Fruit fly (Drosophila melanogaster) whole organism, embryonic: ENCODE results near the gene PIG-C.
A peak's percentile ranks its signal among the peaks of the same experiment; 100 is the strongest.

Experiments
- Asciz ChIP-seq: fragments of 200-800 bp; sonication (Bioruptor generic); optimal IDR thresholded peaks from 2 replicates; lab custom pipeline; 2017; ENCODE audit warnings: missing biosample characterization, mild to moderate bottlenecking, missing genetic modification characterization, missing genetic modification reagents
- B-H1 ChIP-seq: fragments of 200-800 bp; sonication (Bioruptor generic); IDR thresholded peaks from 3 replicates; pipeline ENCODE4 v1.3.6; 2022; ENCODE audit warnings: missing biosample characterization, missing genetic modification characterization
- Bdp1 ChIP-seq: fragments of 200-800 bp; sonication (Bioruptor generic); optimal IDR thresholded peaks from 3 replicates; lab custom pipeline; 2016; ENCODE audit warnings: missing biosample characterization, missing genetic modification characterization
- CG10431 ChIP-seq: fragments of 200-800 bp; sonication (Bioruptor generic); optimal IDR thresholded peaks from 3 replicates; lab custom pipeline; 2018; ENCODE audit warnings: missing biosample characterization, mild to moderate bottlenecking, missing genetic modification characterization
- CG12659 ChIP-seq: fragments of 200-800 bp; sonication (Bioruptor generic); optimal IDR thresholded peaks from 3 replicates; lab custom pipeline; 2017; ENCODE audit warnings: mild to moderate bottlenecking, missing biosample characterization, missing genetic modification reagents, missing genetic modification characterization
- CG14050 ChIP-seq: fragments of 200-800 bp; sonication (Bioruptor generic); IDR thresholded peaks from 3 replicates; pipeline ENCODE4 v1.3.6; 2022; ENCODE audit warnings: missing biosample characterization, missing genetic modification characterization
- CG1529 ChIP-seq: fragments of 200-800 bp; sonication (Bioruptor generic); optimal IDR thresholded peaks from 3 replicates; lab custom pipeline; 2018; ENCODE audit warnings: missing biosample characterization, missing genetic modification characterization
- CG2129 ChIP-seq: fragments of 200-800 bp; sonication (Bioruptor generic); IDR thresholded peaks from 2 replicates; pipeline ENCODE4 v1.3.6; 2022; ENCODE audit warnings: missing biosample characterization, missing genetic modification characterization; ENCODE audit not compliant: partially characterized antibody
- CG2199 ChIP-seq: fragments of 200-800 bp; sonication (Bioruptor generic); IDR thresholded peaks from 3 replicates; pipeline ENCODE4 v1.3.6; 2022; ENCODE audit warnings: missing biosample characterization, missing genetic modification characterization
- CG31388 ChIP-seq: fragments of 200-800 bp; sonication (Bioruptor generic); optimal IDR thresholded peaks from 2 replicates; lab custom pipeline; 2016; ENCODE audit warnings: missing biosample characterization, missing genetic modification characterization
- CG3838 ChIP-seq: fragments of 200-800 bp; sonication (Bioruptor generic); optimal IDR thresholded peaks from 3 replicates; lab custom pipeline; 2016; ENCODE audit warnings: missing biosample characterization, missing genetic modification characterization
- CG3847 ChIP-seq: fragments of 200-800 bp; sonication (Bioruptor generic); IDR thresholded peaks from 2 replicates; pipeline ENCODE4 v1.3.6; 2022; ENCODE audit warnings: missing biosample characterization, missing genetic modification characterization
- CG4617 ChIP-seq: fragments of 200-800 bp; sonication (Bioruptor generic); optimal IDR thresholded peaks from 3 replicates; lab custom pipeline; 2016; ENCODE audit warnings: missing biosample characterization, missing genetic modification characterization, borderline replicate concordance
- CG6272 ChIP-seq: fragments of 200-800 bp; sonication (Bioruptor generic); IDR thresholded peaks from 2 replicates; pipeline ENCODE4 v1.3.6; 2022; ENCODE audit warnings: missing biosample characterization, missing genetic modification characterization
- CG7963 ChIP-seq: fragments of 200-800 bp; sonication (Bioruptor generic); IDR thresholded peaks from 3 replicates; pipeline ENCODE4 v1.3.6; 2022; ENCODE audit warnings: missing biosample characterization, missing genetic modification characterization; ENCODE audit not compliant: partially characterized antibody
- CG8924 ChIP-seq: fragments of 200-800 bp; optimal IDR thresholded peaks from 3 replicates; lab custom pipeline; 2019; ENCODE audit warnings: missing biosample characterization, mild to moderate bottlenecking, missing genetic modification characterization, moderate library complexity
- Dbx ChIP-seq: fragments of 200-800 bp; sonication (Bioruptor generic); IDR thresholded peaks from 3 replicates; pipeline ENCODE4 v1.3.6; 2022; ENCODE audit warnings: missing biosample characterization, missing genetic modification characterization
- Deaf1 ChIP-seq: fragments of 200-800 bp; optimal IDR thresholded peaks from 3 replicates; lab custom pipeline; 2019; ENCODE audit warnings: missing biosample characterization, mild to moderate bottlenecking, missing genetic modification characterization, moderate library complexity
- Dref ChIP-seq: fragments of 200-800 bp; sonication (Bioruptor generic); IDR thresholded peaks from 2 replicates; pipeline ENCODE4 v1.3.6; 2022; ENCODE audit warnings: missing biosample characterization, missing genetic modification characterization
- Drgx ChIP-seq: fragments of 200-800 bp; sonication (Bioruptor generic); IDR thresholded peaks from 2 replicates; pipeline ENCODE4 v1.3.6; 2022; ENCODE audit warnings: missing biosample characterization, missing genetic modification characterization
- Fer2 ChIP-seq: fragments of 200-800 bp; sonication (Bioruptor generic); optimal IDR thresholded peaks from 2 replicates; lab custom pipeline; 2018; ENCODE audit warnings: missing biosample characterization, mild to moderate bottlenecking, missing genetic modification characterization, moderate library complexity
- HLH54F ChIP-seq: fragments of 200-800 bp; sonication (Bioruptor generic); optimal IDR thresholded peaks from 3 replicates; lab custom pipeline; 2016; ENCODE audit warnings: missing biosample characterization, missing genetic modification characterization
- Hey ChIP-seq: fragments of 200-800 bp; sonication (Bioruptor generic); optimal IDR thresholded peaks from 3 replicates; lab custom pipeline; 2018; ENCODE audit warnings: missing biosample characterization, mild to moderate bottlenecking, missing genetic modification characterization
- Hmr ChIP-seq: fragments of 200-800 bp; sonication (Bioruptor generic); optimal IDR thresholded peaks from 3 replicates; lab custom pipeline; 2017; ENCODE audit warnings: mild to moderate bottlenecking, missing biosample characterization, missing genetic modification reagents, missing genetic modification characterization
- Hr39 ChIP-seq: fragments of >200 bp; optimal IDR thresholded peaks from 2 replicates; lab custom pipeline; 2017
- Lim3 ChIP-seq: fragments of 200-800 bp; sonication (Bioruptor generic); IDR thresholded peaks from 2 replicates; pipeline ENCODE4 v1.3.6; 2022; ENCODE audit warnings: missing biosample characterization, missing genetic modification characterization
- Lpt ChIP-seq: fragments of >200 bp; optimal IDR thresholded peaks from 2 replicates; lab custom pipeline; 2018; ENCODE audit warnings: missing biosample characterization, missing genetic modification characterization
- Med ChIP-seq: fragments of 200-800 bp; sonication (Bioruptor generic); peaks from one replicate; lab custom pipeline; 2016; ENCODE audit warnings: missing biosample characterization, missing genetic modification characterization, mild to moderate bottlenecking, inconsistent platforms, moderate library complexity
- Meics ChIP-seq: fragments of 200-800 bp; sonication (Bioruptor generic); optimal IDR thresholded peaks from 2 replicates; lab custom pipeline; 2017; ENCODE audit warnings: missing biosample characterization, mild to moderate bottlenecking, missing genetic modification characterization
- Mes4 ChIP-seq: fragments of 200-800 bp; sonication (Bioruptor generic); optimal IDR thresholded peaks from 2 replicates; lab custom pipeline; 2016; ENCODE audit warnings: missing biosample characterization, missing genetic modification characterization
- Nf-YA ChIP-seq: fragments of 200-800 bp; sonication (Bioruptor generic); IDR thresholded peaks from 2 replicates; pipeline ENCODE4 v1.3.6; 2022; ENCODE audit warnings: missing biosample characterization, missing genetic modification characterization
- Rfx ChIP-seq: fragments of 200-800 bp; sonication (Bioruptor generic); IDR thresholded peaks from 2 replicates; pipeline ENCODE4 v1.3.6; 2022; ENCODE audit warnings: missing biosample characterization, missing genetic modification characterization
- Sin3A ChIP-seq: fragments of >200 bp; optimal IDR thresholded peaks from 2 replicates; lab custom pipeline; 2018
- Ssrp ChIP-seq: fragments of 200-800 bp; sonication (Bioruptor generic); optimal IDR thresholded peaks from 2 replicates; lab custom pipeline; 2018; ENCODE audit warnings: missing biosample characterization, mild to moderate bottlenecking, missing genetic modification characterization, moderate library complexity
- Stat92E ChIP-seq, 3 experiments: fragments of >200 bp in 2 of 3; fragments of 200-800 bp in 1 of 3; sonication (Bioruptor generic) in 1 of 3; optimal IDR thresholded peaks; 2 replicates each; lab custom pipeline; 2017 to 2019; ENCODE audit warnings: missing biosample characterization in 3 of 3, missing genetic modification characterization in 3 of 3, mild to moderate bottlenecking in 1 of 3, moderate library complexity in 1 of 3
- az2 ChIP-seq: fragments of 200-800 bp; sonication (Bioruptor generic); optimal IDR thresholded peaks from 3 replicates; lab custom pipeline; 2016; ENCODE audit warnings: missing biosample characterization, missing genetic modification characterization
- cas ChIP-seq: fragments of 200-800 bp; sonication (Bioruptor generic); IDR thresholded peaks from 2 replicates; pipeline ENCODE4 v1.3.6; 2022; ENCODE audit warnings: missing biosample characterization, missing genetic modification characterization
- emc ChIP-seq: fragments of 200-800 bp; sonication (Bioruptor generic); optimal IDR thresholded peaks from 2 replicates; lab custom pipeline; 2016; ENCODE audit warnings: missing biosample characterization, missing genetic modification characterization
- gt ChIP-seq: fragments of 200-800 bp; sonication (Bioruptor generic); IDR thresholded peaks from 2 replicates; pipeline ENCODE4 v1.3.6; 2022; ENCODE audit warnings: missing biosample characterization, missing genetic modification characterization
- hkb ChIP-seq, 2 experiments: fragments of 200-800 bp in 1 of 2; fragments of >200 bp in 1 of 2; sonication (Bioruptor generic) in 1 of 2; IDR thresholded peaks in 1 of 2; optimal IDR thresholded peaks in 1 of 2; 2 replicates each; pipeline versions ENCODE4 v1.3.6 to Lab custom; 2017 to 2022; ENCODE audit warnings: missing biosample characterization in 1 of 2, missing genetic modification characterization in 1 of 2
- insv ChIP-seq, 2 experiments: fragments of 200-800 bp; sonication (Bioruptor generic); optimal IDR thresholded peaks; 3 replicates each; lab custom pipeline; 2016 to 2018; ENCODE audit warnings: missing biosample characterization in 2 of 2, missing genetic modification characterization in 2 of 2
- knrl ChIP-seq: fragments of 200-800 bp; sonication (Bioruptor generic); IDR thresholded peaks from 3 replicates; pipeline ENCODE4 v1.3.6; 2022; ENCODE audit warnings: missing biosample characterization, missing genetic modification characterization; ENCODE audit not compliant: partially characterized antibody
- nau ChIP-seq: fragments of 200-800 bp; sonication (Bioruptor generic); optimal IDR thresholded peaks from 3 replicates; lab custom pipeline; 2017; ENCODE audit warnings: missing biosample characterization, mild to moderate bottlenecking, missing genetic modification characterization, missing genetic modification reagents
- nerfin-1 ChIP-seq: fragments of 200-800 bp; sonication (Bioruptor generic); optimal IDR thresholded peaks from 3 replicates; lab custom pipeline; 2019; ENCODE audit warnings: missing biosample characterization, mild to moderate bottlenecking, missing genetic modification characterization, moderate library complexity
- pho ChIP-seq: fragments of 200-800 bp; sonication (Bioruptor generic); optimal IDR thresholded peaks from 2 replicates; lab custom pipeline; 2016; ENCODE audit warnings: missing biosample characterization, missing genetic modification characterization
- psq ChIP-seq: fragments of 200-800 bp; sonication (Bioruptor generic); optimal IDR thresholded peaks from 2 replicates; lab custom pipeline; 2017; ENCODE audit warnings: missing biosample characterization, missing genetic modification characterization
- salm ChIP-seq: fragments of 200-800 bp; sonication (Bioruptor generic); optimal IDR thresholded peaks from 2 replicates; lab custom pipeline; 2018; ENCODE audit warnings: missing biosample characterization, mild to moderate bottlenecking, missing genetic modification characterization
- stwl ChIP-seq: fragments of 200-800 bp; sonication (Bioruptor generic); optimal IDR thresholded peaks from 3 replicates; lab custom pipeline; 2018; ENCODE audit warnings: missing biosample characterization, mild to moderate bottlenecking, missing genetic modification characterization, moderate library complexity
- toy ChIP-seq: fragments of 200-800 bp; sonication (Bioruptor generic); IDR thresholded peaks from 2 replicates; pipeline ENCODE4 v1.3.6; 2022; ENCODE audit warnings: missing biosample characterization, missing genetic modification characterization
- trh ChIP-seq: fragments of 200-800 bp; sonication (Bioruptor generic); optimal IDR thresholded peaks from 2 replicates; lab custom pipeline; 2016; ENCODE audit warnings: missing biosample characterization, missing genetic modification characterization

PIG-C gene

dm6 chr3L:3301171-3301738, 17.8 kb downstream of the PIG-C start (continued):
- peak; percentile 77 for TF ChIP-seq trh
- peak; percentile 77; the same call in 2 of the 3 replicates for TF ChIP-seq CG2199 (GFP tag; lab: Robert Waterston, UW)
- peak; percentile 41; the same call in 1 of the 2 replicates for TF ChIP-seq gt (GFP tag; lab: Robert Waterston, UW)
- TF ChIP-seq CG1529: peak; percentile 89
- TF ChIP-seq Asciz: peak; percentile 91
- TF ChIP-seq CG14050 (GFP tag; lab: Robert Waterston, UW): peak; percentile 84
- TF ChIP-seq CG3847 (GFP tag; lab: Robert Waterston, UW): peak; percentile 83
- TF ChIP-seq B-H1 (GFP tag; lab: Robert Waterston, UW): peak; percentile 79
- TF ChIP-seq Hmr (GFP tag; lab: Kevin White, UChicago): peak; percentile 94
- TF ChIP-seq toy (GFP tag; lab: Robert Waterston, UW): peak; percentile 82
- TF ChIP-seq CG4617 (GFP tag; lab: Kevin White, UChicago): peak; percentile 69
- peak; percentile 70 for TF ChIP-seq CG10431 (GFP tag; lab: Kevin White, UChicago)
- TF ChIP-seq CG3838 (GFP tag; lab: Kevin White, UChicago): peak; percentile 84
- no peak for TF ChIP-seq hkb (optimal IDR thresholded peaks at IDR 0.05; lab: Kevin White, UChicago)
- peak; percentile 96 for TF ChIP-seq hkb (GFP tag; IDR thresholded peaks at IDR 0.05; lab: Robert Waterston, UW)
- TF ChIP-seq nau: peak; percentile 88
- TF ChIP-seq Lim3 (GFP tag; lab: Robert Waterston, UW): peak; percentile 75; the same call in 1 of the 2 replicates
- TF ChIP-seq Rfx (GFP tag; lab: Robert Waterston, UW): peak; percentile 92
- TF ChIP-seq HLH54F (GFP tag; lab: Kevin White, UChicago): peak; percentile 84
- TF ChIP-seq CG7963 (GFP tag; lab: Robert Waterston, UW): no peak
- peak; percentile 92 for TF ChIP-seq Meics
- TF ChIP-seq Stat92E (GFP tag; optimal IDR thresholded peaks at IDR 0.05; lab: Kevin White, UChicago): peak in 2 of 3 experiments; percentile 26 to 37
- peak; percentile 91 for TF ChIP-seq salm (tag; lab: Kevin White, UChicago)
- peak; percentile 87 for TF ChIP-seq Ssrp (tag; lab: Kevin White, UChicago)
- TF ChIP-seq CG12659 (GFP tag; lab: Kevin White, UChicago): peak; percentile 94
- TF ChIP-seq CG31388 (GFP tag; lab: Kevin White, UChicago): peak; percentile 85
- TF ChIP-seq stwl (tag; lab: Kevin White, UChicago): no peak
- peak; percentile 74 for TF ChIP-seq emc (GFP tag; lab: Kevin White, UChicago)
- TF ChIP-seq knrl: no peak
- TF ChIP-seq CG2129: no peak
- no peak for TF ChIP-seq Dref
- peak; percentile 52; the same call in 1 of the 2 replicates for TF ChIP-seq cas (GFP tag; lab: Robert Waterston, UW)
- peak; percentile 87 for TF ChIP-seq nerfin-1 (tag; lab: Kevin White, UChicago)
- peak; percentile 43 for TF ChIP-seq Hey (tag; lab: Kevin White, UChicago)
- peak; percentile 83 for TF ChIP-seq Nf-YA (GFP tag; lab: Robert Waterston, UW)
- peak; percentile 85 for TF ChIP-seq Mes4 (GFP tag; lab: Kevin White, UChicago)
- no peak for TF ChIP-seq Sin3A (lab: Kevin White, UChicago)
- no peak for TF ChIP-seq Hr39 (lab: Kevin White, UChicago)
- TF ChIP-seq az2 (GFP tag; lab: Kevin White, UChicago): peak; percentile 91
- TF ChIP-seq Drgx (GFP tag; lab: Robert Waterston, UW): peak; percentile 73
- peak; percentile 90 for TF ChIP-seq Dbx (GFP tag; lab: Robert Waterston, UW)
- no peak for TF ChIP-seq Lpt (GFP tag; lab: Kevin White, UChicago)
- peak; percentile 77 for TF ChIP-seq Deaf1 (tag; lab: Kevin White, UChicago)
- TF ChIP-seq CG8924 (tag; lab: Kevin White, UChicago): peak; percentile 96
- peak; percentile 68 for TF ChIP-seq Fer2 (tag; lab: Kevin White, UChicago)
- TF ChIP-seq Bdp1: peak; percentile 77
- TF ChIP-seq insv (GFP tag; optimal IDR thresholded peaks at IDR 0.05; lab: Kevin White, UChicago): peak in 1 of 2 experiments; percentile 27
- peak; percentile 60 for TF ChIP-seq psq
- TF ChIP-seq pho (GFP tag; lab: Kevin White, UChicago): peak; percentile 87
- TF ChIP-seq CG6272: peak; percentile 88
- TF ChIP-seq Med (GFP tag; lab: Kevin White, UChicago): peak; percentile 98
